Worm (Caenorhabditis elegans) whole organism, mixed stage, embryonic: ENCODE results near the gene scl-11.

Source experiments
- M03D4.4 ChIP-seq: sonication (generic microtip); optimal IDR thresholded peaks from 2 replicates; lab custom pipeline; 2017; ENCODE audit warnings: mild to moderate bottlenecking, missing genetic modification characterization, missing compliant biosample characterization
- bed-3 ChIP-seq: fragments of 200-800 bp; sonication (Bioruptor generic); optimal IDR thresholded peaks from 3 replicates; lab custom pipeline; 2018; ENCODE audit warnings: mild to moderate bottlenecking, missing genetic modification characterization, moderate library complexity, missing compliant biosample characterization
- blmp-1 ChIP-seq: fragments of 150-350 bp; optimal IDR thresholded peaks from 2 replicates; lab custom pipeline; 2014; ENCODE audit warnings: missing biosample characterization, missing genetic modification characterization
- ceh-39 ChIP-seq: fragments of 150-350 bp; optimal IDR thresholded peaks from 2 replicates; lab custom pipeline; 2014; ENCODE audit warnings: missing biosample characterization, missing genetic modification characterization
- ceh-43 ChIP-seq: fragments of 200-800 bp; sonication (Bioruptor generic); optimal IDR thresholded peaks from 2 replicates; lab custom pipeline; 2018; ENCODE audit warnings: mild to moderate bottlenecking, missing genetic modification characterization, moderate library complexity, missing compliant biosample characterization
- ces-1 ChIP-seq: fragments of 150-350 bp; optimal IDR thresholded peaks from 2 replicates; lab custom pipeline; 2014; ENCODE audit warnings: missing biosample characterization, missing genetic modification reagents, missing genetic modification characterization
- cnd-1 ChIP-seq: fragments of 200-800 bp; sonication (Bioruptor generic); optimal IDR thresholded peaks from 2 replicates; lab custom pipeline; 2018; ENCODE audit warnings: mild to moderate bottlenecking, missing genetic modification characterization, missing compliant biosample characterization
- elt-1 ChIP-seq: sonication (generic microtip); optimal IDR thresholded peaks from 2 replicates; lab custom pipeline; 2017; ENCODE audit warnings: missing genetic modification characterization, mild to moderate bottlenecking, missing compliant biosample characterization, antibody characterized with exemption, moderate library complexity, borderline replicate concordance; ENCODE audit not compliant: insufficient read depth
- elt-3 ChIP-seq: fragments of 150-350 bp; optimal IDR thresholded peaks from 2 replicates; lab custom pipeline; 2014; ENCODE audit warnings: missing biosample characterization, missing genetic modification characterization
- flh-1 ChIP-seq: fragments of 200-800 bp; sonication (Bioruptor generic); optimal IDR thresholded peaks from 2 replicates; lab custom pipeline; 2018; ENCODE audit warnings: mild to moderate bottlenecking, missing genetic modification characterization, moderate library complexity, missing compliant biosample characterization
- ham-2 ChIP-seq: fragments of 200-800 bp; sonication (Bioruptor generic); optimal IDR thresholded peaks from 2 replicates; lab custom pipeline; 2018; ENCODE audit warnings: mild to moderate bottlenecking, missing genetic modification characterization, missing compliant biosample characterization
- hlh-1 ChIP-seq: fragments of 150-350 bp; optimal IDR thresholded peaks from 2 replicates; lab custom pipeline; 2014; ENCODE audit warnings: missing biosample characterization, missing genetic modification reagents, missing genetic modification characterization
- lin-32 ChIP-seq: fragments of 200-800 bp; sonication (Bioruptor generic); optimal IDR thresholded peaks from 2 replicates; lab custom pipeline; 2018; ENCODE audit warnings: mild to moderate bottlenecking, missing genetic modification characterization, missing compliant biosample characterization
- lsy-2 ChIP-seq: fragments of 150-350 bp; optimal IDR thresholded peaks from 2 replicates; lab custom pipeline; 2014; ENCODE audit warnings: missing biosample characterization, missing genetic modification characterization
- mab-5 ChIP-seq: fragments of 150-350 bp; optimal IDR thresholded peaks from 2 replicates; lab custom pipeline; 2014; ENCODE audit warnings: missing biosample characterization, missing genetic modification characterization
- mep-1 ChIP-seq: fragments of 150-350 bp; optimal IDR thresholded peaks from 2 replicates; lab custom pipeline; 2017; ENCODE audit warnings: missing biosample characterization, missing genetic modification reagents, missing genetic modification characterization, inconsistent platforms
- mls-2 ChIP-seq: sonication (generic microtip); optimal IDR thresholded peaks from 2 replicates; lab custom pipeline; 2016; ENCODE audit warnings: mild to moderate bottlenecking, missing genetic modification characterization, moderate library complexity, missing compliant biosample characterization
- nhr-12 ChIP-seq: fragments of 150-350 bp; optimal IDR thresholded peaks from 2 replicates; lab custom pipeline; 2014; ENCODE audit warnings: missing biosample characterization, missing genetic modification characterization
- nhr-2 ChIP-seq: fragments of 150-350 bp; optimal IDR thresholded peaks from 2 replicates; lab custom pipeline; 2014; ENCODE audit warnings: missing biosample characterization, missing genetic modification characterization
- nhr-237 ChIP-seq: fragments of 150-350 bp; optimal IDR thresholded peaks from 2 replicates; lab custom pipeline; 2014; ENCODE audit warnings: missing biosample characterization, missing genetic modification characterization
- nhr-28 ChIP-seq: fragments of 150-350 bp; optimal IDR thresholded peaks from 2 replicates; lab custom pipeline; 2014; ENCODE audit warnings: missing biosample characterization, missing genetic modification characterization
- nhr-76 ChIP-seq: sonication (generic microtip); optimal IDR thresholded peaks from 2 replicates; lab custom pipeline; 2017; ENCODE audit warnings: missing biosample characterization, missing genetic modification characterization
- pha-4 ChIP-seq: fragments of 150-350 bp; optimal IDR thresholded peaks from 2 replicates; lab custom pipeline; 2018; ENCODE audit warnings: missing biosample characterization, missing genetic modification reagents, missing genetic modification characterization
- sem-2 ChIP-seq: fragments of 200-800 bp; sonication (Bioruptor generic); optimal IDR thresholded peaks from 2 replicates; lab custom pipeline; 2018; ENCODE audit warnings: mild to moderate bottlenecking, missing genetic modification characterization, missing compliant biosample characterization
- snpc-4 ChIP-seq: fragments of 150-350 bp; optimal IDR thresholded peaks from 2 replicates; lab custom pipeline; 2014; ENCODE audit warnings: missing biosample characterization, missing genetic modification characterization
- sptf-1 ChIP-seq: sonication (generic microtip); optimal IDR thresholded peaks from 2 replicates; lab custom pipeline; 2017; ENCODE audit warnings: mild to moderate bottlenecking, missing genetic modification characterization, moderate library complexity, missing compliant biosample characterization
- tbx-8 ChIP-seq: fragments of 200-800 bp; sonication (Bioruptor generic); optimal IDR thresholded peaks from 2 replicates; lab custom pipeline; 2018; ENCODE audit warnings: mild to moderate bottlenecking, missing genetic modification characterization, moderate library complexity, missing compliant biosample characterization
- unc-120 ChIP-seq: sonication (generic microtip); optimal IDR thresholded peaks from 2 replicates; lab custom pipeline; 2017; ENCODE audit warnings: missing genetic modification characterization, missing compliant biosample characterization; ENCODE audit not compliant: poor library complexity, severe bottlenecking
- unc-39 ChIP-seq: fragments of 150-350 bp; optimal IDR thresholded peaks from 2 replicates; lab custom pipeline; 2014; ENCODE audit warnings: missing biosample characterization, missing genetic modification characterization
- unc-62 ChIP-seq: fragments of 150-350 bp; optimal IDR thresholded peaks from 2 replicates; lab custom pipeline; 2014; ENCODE audit warnings: missing biosample characterization, missing genetic modification reagents, missing genetic modification characterization
- zip-8 ChIP-seq: fragments of 150-350 bp; optimal IDR thresholded peaks from 2 replicates; lab custom pipeline; 2014; ENCODE audit warnings: missing biosample characterization, missing genetic modification characterization

Gene scl-11

ce11 chrIV:13089671-13090242, 38.6 kb downstream of the scl-11 start:
- TF ChIP-seq nhr-237: no peak
- TF ChIP-seq sptf-1 (tag; lab: Kevin White, UChicago): peak; percentile 16
- no peak for TF ChIP-seq ceh-39
- TF ChIP-seq zip-8 (tag; lab: Kevin White, UChicago): no peak
- TF ChIP-seq, all 35 proteins: peak for 1

- TF ChIP-seq mab-5 (tag; lab: Kevin White, UChicago) (no peak), M03D4.4 (tag; lab: Kevin White, UChicago) (no peak), mls-2 (tag; lab: Kevin White, UChicago) (no peak), elt-1 (tag; lab: Kevin White, UChicago) (no peak)
These were observed 39.8 kb downstream of the scl-11 start, which contains the start of gene col-132 for ce11 chrIV:13090967-13091366. TSS of gene col-132 (minus strand) at chrIV:13091067.

ce11 chrIV:13093677-13094076, 42.5 kb downstream of the scl-11 start, which contains the start of the genes prcc-1 and C39E9.12:
TSS of gene prcc-1 (minus strand) at chrIV:13093795.
TSS of gene C39E9.12 (plus strand) at chrIV:13094007.
- TF ChIP-seq cnd-1 (no peak), mep-1 (tag; lab: Kevin White, UChicago) (peak; percentile 68), hlh-1 (tag; lab: Kevin White, UChicago) (peak; percentile 61), nhr-12 (tag; lab: Kevin White, UChicago) (no peak), elt-3 (tag; lab: Kevin White, UChicago) (no peak), lsy-2 (tag; lab: Kevin White, UChicago) (peak; percentile 71), unc-39 (tag; lab: Kevin White, UChicago) (no peak), unc-120 (tag; lab: Kevin White, UChicago) (no peak), lin-32 (GFP tag; lab: Kevin White, UChicago) (no peak), ceh-43 (no peak), blmp-1 (tag; lab: Kevin White, UChicago) (no peak), ceh-39 (peak; percentile 76), unc-62 (peak; percentile 33), ham-2 (GFP tag; lab: Kevin White, UChicago) (no peak), tbx-8 (GFP tag; lab: Kevin White, UChicago) (no peak), snpc-4 (tag; lab: Kevin White, UChicago) (no peak), sem-2 (GFP tag; lab: Kevin White, UChicago) (no peak), nhr-28 (no peak), mls-2 (tag; lab: Kevin White, UChicago) (no peak), flh-1 (GFP tag; lab: Kevin White, UChicago) (no peak), nhr-237 (peak; percentile 70), zip-8 (tag; lab: Kevin White, UChicago) (no peak), pha-4 (peak; percentile 25)

ce11 chrIV:13095462-13095861, 44.3 kb downstream of the scl-11 start, which contains the start of gene rfc-3:
TSS of gene rfc-3 (plus strand) at chrIV:13095762.
- no peak for TF ChIP-seq elt-3 (tag; lab: Kevin White, UChicago)
- no peak for TF ChIP-seq nhr-76 (tag; lab: Kevin White, UChicago)
- no peak for TF ChIP-seq unc-120 (tag; lab: Kevin White, UChicago)
- TF ChIP-seq lsy-2 (tag; lab: Kevin White, UChicago): no peak
- no peak for TF ChIP-seq bed-3 (GFP tag; lab: Kevin White, UChicago)
- no peak for TF ChIP-seq mep-1 (tag; lab: Kevin White, UChicago)
- no peak for TF ChIP-seq zip-8 (tag; lab: Kevin White, UChicago)
- no peak for TF ChIP-seq hlh-1 (tag; lab: Kevin White, UChicago)
- TF ChIP-seq elt-1 (tag; lab: Kevin White, UChicago): no peak
- no peak for TF ChIP-seq flh-1 (GFP tag; lab: Kevin White, UChicago)
- no peak for TF ChIP-seq tbx-8 (GFP tag; lab: Kevin White, UChicago)
- no peak for TF ChIP-seq ceh-39
- no peak for TF ChIP-seq unc-39 (tag; lab: Kevin White, UChicago)
- TF ChIP-seq, all 35 proteins: peak for 0

- TF ChIP-seq nhr-2 (tag; lab: Kevin White, UChicago) (no peak), nhr-237 (no peak), mls-2 (tag; lab: Kevin White, UChicago) (no peak), unc-62 (no peak), flh-1 (GFP tag; lab: Kevin White, UChicago) (no peak), nhr-28 (no peak), sptf-1 (tag; lab: Kevin White, UChicago) (no peak), ceh-39 (no peak), nhr-76 (tag; lab: Kevin White, UChicago) (no peak), blmp-1 (tag; lab: Kevin White, UChicago) (no peak), hlh-1 (tag; lab: Kevin White, UChicago) (no peak), pha-4 (no peak), elt-1 (tag; lab: Kevin White, UChicago) (no peak), ces-1 (GFP tag; lab: Kevin White, UChicago) (no peak)
These were observed 45.6 kb downstream of the scl-11 start for ce11 chrIV:13096778-13097177.
